Fruit fly (Drosophila melanogaster): ENCODE data around the gene rept.

dm6 chr3L:19214223-19214622 lies 40.9 kb upstream of the rept start:
- TF ChIP-seq CG11456 (GFP tag; IDR thresholded peaks at IDR 0.05) (no peak), CG9876 (GFP tag; optimal IDR thresholded peaks at IDR 0.05) (no peak), CG8478 (optimal IDR thresholded peaks at IDR 0.05) (no peak), CG15514 (GFP tag; optimal IDR thresholded peaks at IDR 0.05) (no peak), CG9932 (GFP tag; IDR thresholded peaks at IDR 0.05) (peak; percentile 26; the same call in 1 of the 2 replicates), Oaz (GFP tag; IDR thresholded peaks at IDR 0.05) (no peak), CrebB (tag; optimal IDR thresholded peaks at IDR 0.05) (no peak), CG8765 (GFP tag; IDR thresholded peaks at IDR 0.05) (no peak), CG42726 (GFP tag; IDR thresholded peaks at IDR 0.05; ENCODE audit: partially characterized antibody) (no peak), CG7987 (GFP tag; optimal IDR thresholded peaks at IDR 0.05) (no peak), CG4854 (GFP tag; optimal IDR thresholded peaks at IDR 0.05) (no peak), ATbp (GFP tag; optimal IDR thresholded peaks at IDR 0.05) (no peak)

All from whole organism, embryonic.